Worm (Caenorhabditis elegans): ENCODE data around the gene cra-1.

Gene cra-1

DNA sequence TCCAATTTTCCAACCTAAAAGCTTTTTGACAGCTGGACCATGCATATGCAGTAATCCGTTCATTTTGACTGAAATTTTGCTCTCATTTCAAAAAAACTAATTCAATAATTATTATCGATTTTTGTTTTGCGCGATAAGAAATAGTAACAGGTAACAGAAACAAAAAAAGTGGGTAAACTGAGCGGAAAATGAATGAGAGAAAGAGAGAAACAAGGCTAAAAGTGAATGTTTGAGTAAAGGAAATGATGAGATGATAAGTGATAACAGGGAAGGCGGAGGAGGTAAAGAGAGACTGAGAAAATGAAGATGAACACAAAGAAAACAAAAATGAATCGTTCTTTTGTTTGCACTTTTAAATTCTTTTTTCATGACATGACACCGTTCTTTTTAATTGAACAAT is 5.4 kb downstream of the cra-1 start, which contains the start of gene sma-3:
TSS of gene sma-3 (minus strand) at position 68 of the 400 bp plus-strand sequence.
- peak; percentile 72 for TF ChIP-seq nhr-80 (tag; optimal IDR thresholded peaks at IDR 0.05)
- TF ChIP-seq let-607 (tag; optimal IDR thresholded peaks at IDR 0.05) = no peak
- no peak for TF ChIP-seq F33H1.4 (GFP tag; IDR thresholded peaks at IDR 0.05)
- TF ChIP-seq ztf-26 (tag; optimal IDR thresholded peaks at IDR 0.05) = no peak

- no peak for TF ChIP-seq dox-1 (GFP tag; IDR thresholded peaks at IDR 0.05)
- no peak for TF ChIP-seq ceh-100 (GFP tag; IDR thresholded peaks at IDR 0.05)
- TF ChIP-seq die-1 (tag; optimal IDR thresholded peaks at IDR 0.05) = no peak
- no peak for TF ChIP-seq hlh-12 (tag; optimal IDR thresholded peaks at IDR 0.05)
- TF ChIP-seq attf-6 (GFP tag; IDR thresholded peaks at IDR 0.05) = no peak
- no peak for TF ChIP-seq ceh-27 (GFP tag; optimal IDR thresholded peaks at IDR 0.05)
These were observed 9.8 kb downstream of the cra-1 start, which contains the start of gene clec-158 for ce11 chrIII:6859482-6859881. Gene clec-158, minus strand, starts transcription at chrIII:6859582.

ce11 chrIII:6857390-6857848 is 11.8 kb downstream of the cra-1 start:
- TF ChIP-seq Y53G8AR.9 (GFP tag; conservative IDR thresholded peaks at IDR 0.05) (no peak), lin-40 (tag; optimal IDR thresholded peaks at IDR 0.05) (peak; percentile 25), dpl-1 (GFP tag; optimal IDR thresholded peaks at IDR 0.05) (no peak), ztf-3 (GFP tag; optimal IDR thresholded peaks at IDR 0.05) (no peak), Y79H2A.3 (GFP tag; conservative IDR thresholded peaks at IDR 0.05) (no peak), lin-35 (GFP tag; optimal IDR thresholded peaks at IDR 0.05) (no peak), hsf-1 (GFP tag; IDR thresholded peaks at IDR 0.05) (no peak), egrh-3 (GFP tag; IDR thresholded peaks at IDR 0.05) (no peak), mel-28 (tag; optimal IDR thresholded peaks at IDR 0.05; ENCODE audit: borderline replicate concordance) (no peak), atf-7 (tag; optimal IDR thresholded peaks at IDR 0.05) (peak; percentile 21), pha-4 (tag; optimal IDR thresholded peaks at IDR 0.05) (peak; percentile 86), ztf-18 (tag; optimal IDR thresholded peaks at IDR 0.05) (no peak), F57A8.1 (GFP tag; optimal IDR thresholded peaks at IDR 0.05) (no peak), F55B11.4 (tag; optimal IDR thresholded peaks at IDR 0.05; ENCODE audit: borderline replicate concordance, insufficient read depth) (no peak), F33H1.4 (GFP tag; IDR thresholded peaks at IDR 0.05) (no peak), ets-4 (GFP tag; optimal IDR thresholded peaks at IDR 0.05) (no peak), nhr-80 (tag; optimal IDR thresholded peaks at IDR 0.05) (peak; percentile 94), ceh-40 (GFP tag; IDR thresholded peaks at IDR 0.05) (no peak), nfyb-1 (GFP tag; IDR thresholded peaks at IDR 0.05) (no peak), hmg-1.2 (GFP tag; IDR thresholded peaks at IDR 0.05) (peak; percentile 14; the same call in 1 of the 2 replicates), F23B12.7 (tag; optimal IDR thresholded peaks at IDR 0.05; ENCODE audit: insufficient read depth) (no peak), lag-1 (GFP tag; IDR thresholded peaks at IDR 0.05) (no peak), madf-10 (tag; optimal IDR thresholded peaks at IDR 0.05) (no peak), attf-5 (GFP tag; optimal IDR thresholded peaks at IDR 0.05) (peak; percentile 64), sptf-2 (GFP tag; optimal IDR thresholded peaks at IDR 0.05) (no peak), aptf-3 (GFP tag; IDR thresholded peaks at IDR 0.05) (no peak), tlf-1 (GFP tag; optimal IDR thresholded peaks at IDR 0.05) (no peak), mxl-1 (tag; optimal IDR thresholded peaks at IDR 0.05) (no peak), mcd-1 (GFP tag; IDR thresholded peaks at IDR 0.05) (no peak), F10E7.11 (tag; optimal IDR thresholded peaks at IDR 0.05) (no peak), cebp-1 (GFP tag; IDR thresholded peaks at IDR 0.05) (peak; percentile 53; the same call in 1 of the 2 replicates), cebp-1 (tag; optimal IDR thresholded peaks at IDR 0.05) (peak; percentile 80), ztf-22 (GFP tag; optimal IDR thresholded peaks at IDR 0.05) (no peak), lin-54 (GFP tag; optimal IDR thresholded peaks at IDR 0.05) (no peak), chd-7 (tag; optimal IDR thresholded peaks at IDR 0.05) (no peak), snpc-1.1 (tag; optimal IDR thresholded peaks at IDR 0.05; ENCODE audit: insufficient read depth) (no peak), nhr-27 (tag; optimal IDR thresholded peaks at IDR 0.05) (no peak)
